Worm (Caenorhabditis elegans) whole organism, early embryonic: Measurements from ENCODE around the gene vit-2.

ENCODE experiments used
- B0310.2 ChIP-seq: sonication (generic microtip); optimal IDR thresholded peaks from 2 replicates; lab custom pipeline; 2016; ENCODE audit warnings: mild to moderate bottlenecking, missing genetic modification characterization, missing compliant biosample characterization
- F13C5.2 ChIP-seq: sonication (generic microtip); optimal IDR thresholded peaks from 2 replicates; lab custom pipeline; 2017; ENCODE audit warnings: mild to moderate bottlenecking, missing genetic modification characterization, inconsistent platforms, missing compliant biosample characterization
- aly-1 ChIP-seq: sonication (generic microtip); optimal IDR thresholded peaks from 2 replicates; lab custom pipeline; 2016; ENCODE audit warnings: missing genetic modification characterization, missing compliant biosample characterization
- ama-1 ChIP-seq: fragments of 150-350 bp; optimal IDR thresholded peaks from 2 replicates; lab custom pipeline; 2014
- ceh-13 ChIP-seq: fragments of 200-800 bp; sonication (Bioruptor generic); optimal IDR thresholded peaks from 2 replicates; lab custom pipeline; 2018; ENCODE audit warnings: mild to moderate bottlenecking, missing genetic modification characterization, missing compliant biosample characterization
- ceh-36 ChIP-seq: sonication (generic microtip); optimal IDR thresholded peaks from 2 replicates; lab custom pipeline; 2016; ENCODE audit warnings: missing genetic modification characterization, inconsistent platforms, missing compliant biosample characterization
- ets-7 ChIP-seq: sonication (generic microtip); optimal IDR thresholded peaks from 2 replicates; lab custom pipeline; 2016; ENCODE audit warnings: missing genotype, missing genetic modification characterization, missing compliant biosample characterization
- flt-1 ChIP-seq: fragments of 200-800 bp; sonication (Bioruptor generic); IDR thresholded peaks from 2 replicates; pipeline ENCODE4 v1.3.6; 2022; ENCODE audit warnings: missing genetic modification characterization, missing compliant biosample characterization
- hmbx-1 ChIP-seq: sonication (generic microtip); optimal IDR thresholded peaks from 2 replicates; lab custom pipeline; 2016; ENCODE audit warnings: mild to moderate bottlenecking, missing genetic modification characterization, missing compliant biosample characterization
- hmg-4 ChIP-seq: fragments of 200-800 bp; sonication (Bioruptor generic); optimal IDR thresholded peaks from 2 replicates; lab custom pipeline; 2018; ENCODE audit warnings: mild to moderate bottlenecking, missing genetic modification characterization, missing compliant biosample characterization
- hnd-1 ChIP-seq: sonication (generic microtip); optimal IDR thresholded peaks from 2 replicates; lab custom pipeline; 2016; ENCODE audit warnings: missing genetic modification characterization, missing compliant biosample characterization
- pes-1 ChIP-seq: fragments of 200-800 bp; sonication (Bioruptor generic); IDR thresholded peaks from 2 replicates; pipeline ENCODE4 v1.3.6; 2022; ENCODE audit warnings: missing genetic modification reagents, missing genetic modification characterization, missing compliant biosample characterization
- scrt-1 ChIP-seq: fragments of 200-800 bp; sonication (Bioruptor generic); IDR thresholded peaks from 2 replicates; pipeline ENCODE4 v1.3.6; 2022; ENCODE audit warnings: missing genetic modification characterization, missing compliant biosample characterization
- sea-1 ChIP-seq: fragments of 200-800 bp; sonication (Bioruptor generic); conservative IDR thresholded peaks from 2 replicates; pipeline ENCODE4 v1.3.6; 2022; ENCODE audit warnings: missing genetic modification characterization, missing compliant biosample characterization
- tbx-11 ChIP-seq: fragments of 200-800 bp; sonication (Bioruptor generic); IDR thresholded peaks from 2 replicates; pipeline ENCODE4 v1.3.6; 2022; ENCODE audit warnings: missing genetic modification characterization, missing compliant biosample characterization
- tbx-37 ChIP-seq: fragments of 200-800 bp; sonication (Bioruptor generic); conservative IDR thresholded peaks from 2 replicates; pipeline ENCODE4 v1.3.6; 2022; ENCODE audit warnings: missing genetic modification reagents, missing genetic modification characterization, missing compliant biosample characterization
- tra-4 ChIP-seq: sonication (generic microtip); optimal IDR thresholded peaks from 2 replicates; lab custom pipeline; 2017; ENCODE audit warnings: missing genetic modification characterization, missing compliant biosample characterization

Gene vit-2

DNA sequence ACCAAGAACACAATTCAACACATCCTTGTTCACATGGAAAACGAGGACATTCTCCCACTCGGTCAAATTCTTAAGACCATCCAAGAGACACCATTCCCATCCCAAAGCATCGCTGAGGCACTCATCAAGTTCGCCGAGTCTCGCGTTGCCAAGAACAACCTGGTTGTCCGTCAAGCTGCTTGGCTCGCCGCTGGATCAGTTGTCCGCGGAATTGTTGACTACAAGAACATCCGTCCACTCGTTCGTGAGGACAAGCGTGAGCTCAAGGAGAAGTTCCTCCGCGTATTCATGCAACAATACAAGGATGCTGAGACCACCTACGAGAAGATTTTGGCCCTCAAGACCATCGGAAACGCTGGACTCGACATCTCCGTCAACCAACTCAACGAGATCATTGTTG is 1.5 kb downstream of the vit-2 start:
- no peak for TF ChIP-seq hmg-4 (GFP tag; lab: Kevin White, UChicago)

DNA sequence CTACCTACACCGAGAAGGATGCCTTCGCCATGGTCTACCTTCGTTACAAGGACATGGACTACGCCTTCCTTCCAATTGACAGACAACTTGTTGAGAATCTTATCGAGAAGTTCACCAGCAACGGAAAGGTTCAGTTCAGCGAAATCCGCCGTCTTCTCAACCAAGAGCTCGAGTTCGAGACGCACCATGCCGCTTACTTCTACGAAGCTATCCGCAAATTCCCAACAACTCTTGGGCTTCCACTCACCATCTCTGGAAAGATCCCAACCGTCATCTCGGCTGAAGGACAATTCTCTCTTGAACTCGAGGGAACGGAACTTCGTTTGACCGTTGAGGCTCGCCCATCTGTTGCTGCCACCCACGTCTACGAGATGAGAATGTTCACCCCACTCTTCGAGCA is 2.6 kb downstream of the vit-2 start:
- TF ChIP-seq tbx-37 (GFP tag; lab: Robert Waterston, UW) (no peak), ceh-36 (tag; lab: Kevin White, UChicago) (no peak), hnd-1 (tag; lab: Kevin White, UChicago) (no peak), tra-4 (tag; lab: Kevin White, UChicago) (no peak), hmg-4 (GFP tag; lab: Kevin White, UChicago) (no peak), ets-7 (no peak), scrt-1 (GFP tag; lab: Robert Waterston, UW) (no peak), hmbx-1 (tag; lab: Kevin White, UChicago) (no peak), sea-1 (GFP tag; lab: Robert Waterston, UW) (no peak), ama-1 (lab: Kevin White, UChicago) (no peak), pes-1 (GFP tag; lab: Robert Waterston, UW) (no peak), tbx-11 (GFP tag; lab: Robert Waterston, UW) (no peak), ceh-13 (GFP tag; lab: Kevin White, UChicago) (no peak)

DNA sequence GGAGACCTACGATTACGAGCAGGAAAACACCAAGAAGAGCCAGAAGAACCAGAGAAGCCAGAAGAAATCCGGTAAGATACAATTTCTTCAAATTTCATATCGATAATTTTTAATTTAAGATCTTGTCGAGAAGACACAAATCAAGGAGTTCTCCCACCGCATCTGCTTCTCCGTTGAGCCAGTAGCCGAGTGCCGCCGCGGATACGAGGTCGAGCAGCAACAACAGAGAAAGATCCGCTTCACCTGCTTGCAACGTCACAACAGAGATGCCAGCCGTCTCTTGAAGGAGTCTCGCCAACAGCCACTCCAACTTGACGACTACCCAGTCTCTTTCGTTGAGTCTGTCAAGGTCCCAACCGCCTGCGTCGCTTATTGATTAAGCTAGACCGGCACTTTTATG is 4.9 kb downstream of the vit-2 start:
- TF ChIP-seq scrt-1 (GFP tag; lab: Robert Waterston, UW): no peak
- TF ChIP-seq tbx-37 (GFP tag; lab: Robert Waterston, UW): no peak
- no peak for TF ChIP-seq ama-1 (lab: Kevin White, UChicago)
- TF ChIP-seq sea-1 (GFP tag; lab: Robert Waterston, UW): no peak
- no peak for TF ChIP-seq ets-7
- TF ChIP-seq pes-1 (GFP tag; lab: Robert Waterston, UW): no peak
- TF ChIP-seq ceh-36 (tag; lab: Kevin White, UChicago): no peak
- TF ChIP-seq B0310.2: no peak

DNA sequence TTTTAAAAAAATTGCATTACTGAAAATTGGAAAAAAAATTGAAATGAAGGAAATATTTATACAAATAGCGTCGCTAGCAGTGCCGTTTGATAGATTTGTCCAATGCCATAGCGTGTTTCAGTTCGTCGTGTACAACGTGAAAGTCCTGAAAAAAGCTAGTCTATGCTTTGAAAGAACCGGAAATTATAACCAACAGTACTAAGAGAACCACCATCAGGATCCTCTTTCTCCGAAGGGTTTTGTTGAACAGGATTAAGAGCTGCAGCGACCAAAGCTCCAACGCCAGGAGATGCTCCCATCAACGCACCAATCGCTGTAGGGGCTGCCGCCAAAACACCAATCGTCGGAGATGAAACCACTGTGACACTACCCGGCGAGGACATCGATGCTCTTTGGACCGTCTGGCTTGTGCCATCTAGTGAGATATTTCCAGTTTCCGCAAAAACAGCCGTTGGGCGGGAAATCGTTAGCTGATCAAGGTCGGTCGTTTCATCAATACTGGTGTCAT is 5.4 kb downstream of the vit-2 start:
- TF ChIP-seq hmbx-1 (tag; lab: Kevin White, UChicago) (no peak), F13C5.2 (no peak), tbx-11 (GFP tag; lab: Robert Waterston, UW) (no peak), B0310.2 (no peak), hnd-1 (tag; lab: Kevin White, UChicago) (no peak), scrt-1 (GFP tag; lab: Robert Waterston, UW) (no peak), pes-1 (GFP tag; lab: Robert Waterston, UW) (no peak), ceh-36 (tag; lab: Kevin White, UChicago) (no peak), aly-1 (tag; lab: Kevin White, UChicago) (no peak), flt-1 (GFP tag; lab: Robert Waterston, UW) (no peak), ama-1 (lab: Kevin White, UChicago) (no peak), tra-4 (tag; lab: Kevin White, UChicago) (no peak), hmg-4 (GFP tag; lab: Kevin White, UChicago) (no peak), tbx-37 (GFP tag; lab: Robert Waterston, UW) (no peak), ceh-13 (GFP tag; lab: Kevin White, UChicago) (no peak), ets-7 (no peak), sea-1 (GFP tag; lab: Robert Waterston, UW) (no peak)

DNA sequence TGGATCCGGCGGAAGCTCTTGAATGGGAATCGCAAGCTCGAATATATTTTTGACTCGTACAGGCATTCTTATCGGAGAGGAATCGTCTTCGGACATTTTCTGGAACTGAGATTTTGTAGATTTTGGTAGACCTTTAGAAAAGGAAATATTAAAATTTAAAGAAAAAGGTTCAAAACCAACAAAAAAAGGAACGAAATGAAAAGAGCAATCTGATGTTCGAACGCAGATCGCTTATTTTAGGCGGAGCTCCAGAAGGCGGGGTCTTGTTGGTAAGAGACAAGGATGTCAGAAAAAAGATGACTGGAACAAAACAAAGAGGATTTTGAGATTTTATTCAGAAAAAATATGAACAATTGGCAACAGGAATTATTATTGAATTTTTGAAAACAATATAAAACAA is 6.1 kb downstream of the vit-2 start, which contains the start of gene C42D8.9:
TSS of gene C42D8.9 (minus strand) at position 101 of the 400 bp plus-strand sequence.
- TF ChIP-seq aly-1 (tag; lab: Kevin White, UChicago): no peak
- no peak for TF ChIP-seq tra-4 (tag; lab: Kevin White, UChicago)

DNA sequence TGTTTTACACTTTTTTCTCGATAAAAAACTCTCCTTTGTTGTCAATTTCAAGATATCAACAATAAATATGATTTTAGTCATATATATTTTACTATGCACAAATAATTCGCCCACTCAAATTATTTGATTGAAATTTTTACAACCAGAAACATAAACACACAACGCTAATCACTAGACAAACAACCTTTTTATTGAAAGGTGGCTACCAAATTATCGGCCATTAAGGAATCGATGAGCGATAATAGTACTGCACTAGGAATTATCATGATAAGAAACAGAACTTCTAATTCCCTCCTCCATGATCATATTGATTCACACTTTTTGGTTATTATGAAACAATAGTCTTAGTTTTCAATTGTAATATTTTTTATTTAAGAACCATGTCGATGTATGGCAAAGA is 8.3 kb downstream of the vit-2 start, which contains the start of gene C42D8.1:
TSS of gene C42D8.1 (plus strand) at position 377 of the 400 bp plus-strand sequence.
- TF ChIP-seq pes-1 (GFP tag; lab: Robert Waterston, UW): no peak
- no peak for TF ChIP-seq ceh-13 (GFP tag; lab: Kevin White, UChicago)
- no peak for TF ChIP-seq F13C5.2
- TF ChIP-seq tbx-11 (GFP tag; lab: Robert Waterston, UW): no peak
- TF ChIP-seq flt-1 (GFP tag; lab: Robert Waterston, UW): no peak
- TF ChIP-seq tra-4 (tag; lab: Kevin White, UChicago): no peak
- TF ChIP-seq tbx-37 (GFP tag; lab: Robert Waterston, UW): no peak
- TF ChIP-seq ets-7: no peak
- no peak for TF ChIP-seq ceh-36 (tag; lab: Kevin White, UChicago)
- TF ChIP-seq B0310.2: no peak
- TF ChIP-seq scrt-1 (GFP tag; lab: Robert Waterston, UW): no peak
- TF ChIP-seq sea-1 (GFP tag; lab: Robert Waterston, UW): no peak
- TF ChIP-seq hnd-1 (tag; lab: Kevin White, UChicago): no peak
- no peak for TF ChIP-seq hmg-4 (GFP tag; lab: Kevin White, UChicago)
- TF ChIP-seq hmbx-1 (tag; lab: Kevin White, UChicago): no peak
- TF ChIP-seq ama-1 (lab: Kevin White, UChicago): no peak
- TF ChIP-seq aly-1 (tag; lab: Kevin White, UChicago): no peak

DNA sequence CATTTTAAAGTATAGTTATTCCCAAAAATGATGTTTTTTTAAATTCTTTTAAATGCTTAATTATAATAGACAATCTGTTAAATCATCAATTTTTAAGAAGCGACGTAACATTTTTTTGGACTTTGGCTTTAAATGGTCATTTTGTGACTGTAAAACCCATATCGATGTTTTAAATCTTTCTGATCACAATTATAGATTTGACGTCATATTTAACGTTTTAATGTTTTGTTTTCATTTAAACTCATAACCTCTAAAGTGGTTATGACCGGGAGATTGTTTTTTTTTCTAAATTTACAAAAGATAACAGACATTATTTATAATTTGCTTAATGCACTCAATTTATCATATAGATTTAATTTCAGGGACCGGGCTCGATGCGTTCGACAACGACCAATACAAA is 11.1 kb downstream of the vit-2 start:
- no peak for TF ChIP-seq tbx-37 (GFP tag; lab: Robert Waterston, UW)
- TF ChIP-seq B0310.2: no peak
- no peak for TF ChIP-seq flt-1 (GFP tag; lab: Robert Waterston, UW)
- no peak for TF ChIP-seq hnd-1 (tag; lab: Kevin White, UChicago)
- no peak for TF ChIP-seq sea-1 (GFP tag; lab: Robert Waterston, UW)
- no peak for TF ChIP-seq tbx-11 (GFP tag; lab: Robert Waterston, UW)
- TF ChIP-seq scrt-1 (GFP tag; lab: Robert Waterston, UW): no peak

DNA sequence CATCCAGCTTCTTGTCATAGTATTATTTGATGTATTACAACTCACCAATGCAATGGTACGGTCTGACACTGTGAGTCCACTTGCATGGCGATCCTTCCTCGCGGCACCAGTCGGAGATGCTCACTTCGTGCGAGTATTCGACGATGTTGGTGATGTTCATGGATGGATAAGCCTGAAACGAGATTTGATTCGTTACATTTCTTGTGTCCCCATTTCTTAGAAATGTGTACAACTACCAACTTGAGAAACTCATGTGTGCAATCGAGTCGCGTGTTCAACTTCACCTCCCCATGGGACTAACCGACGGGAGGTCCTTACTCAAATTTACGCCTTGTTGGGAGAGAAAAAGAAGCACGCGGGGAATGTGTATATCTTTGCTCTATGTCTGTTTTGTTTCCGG is 14.7 kb downstream of the vit-2 start:
- TF ChIP-seq ceh-36 (tag; lab: Kevin White, UChicago): no peak
- no peak for TF ChIP-seq tra-4 (tag; lab: Kevin White, UChicago)
- TF ChIP-seq F13C5.2: no peak
- TF ChIP-seq B0310.2: no peak
- TF ChIP-seq sea-1 (GFP tag; lab: Robert Waterston, UW): no peak
- TF ChIP-seq ceh-13 (GFP tag; lab: Kevin White, UChicago): no peak
- TF ChIP-seq hmbx-1 (tag; lab: Kevin White, UChicago): no peak
- TF ChIP-seq pes-1 (GFP tag; lab: Robert Waterston, UW): no peak
- TF ChIP-seq flt-1 (GFP tag; lab: Robert Waterston, UW): no peak
- TF ChIP-seq scrt-1 (GFP tag; lab: Robert Waterston, UW): no peak
- no peak for TF ChIP-seq ama-1 (lab: Kevin White, UChicago)
- TF ChIP-seq tbx-37 (GFP tag; lab: Robert Waterston, UW): no peak
- no peak for TF ChIP-seq ets-7
- no peak for TF ChIP-seq hnd-1 (tag; lab: Kevin White, UChicago)
- no peak for TF ChIP-seq aly-1 (tag; lab: Kevin White, UChicago)
- TF ChIP-seq tbx-11 (GFP tag; lab: Robert Waterston, UW): no peak
